Fruit fly (Drosophila melanogaster) whole organism, embryonic: ENCODE results near the gene Fmr1.

ENCODE experiments used
- Antp ChIP-seq: fragments of 200-800 bp; sonication (Bioruptor generic); optimal IDR thresholded peaks from 3 replicates; lab custom pipeline; 2016; ENCODE audit warnings: missing biosample characterization, missing genetic modification characterization
- B-H2 ChIP-seq: fragments of 200-800 bp; sonication (Bioruptor generic); optimal IDR thresholded peaks from 2 replicates; lab custom pipeline; 2018; ENCODE audit warnings: missing biosample characterization, mild to moderate bottlenecking, missing genetic modification characterization
- Bteb2 ChIP-seq: fragments of 200-800 bp; sonication (Bioruptor generic); optimal IDR thresholded peaks from 2 replicates; lab custom pipeline; 2016; ENCODE audit warnings: missing biosample characterization, missing genetic modification characterization
- CG12236 ChIP-seq: fragments of 200-800 bp; sonication (Bioruptor generic); optimal IDR thresholded peaks from 2 replicates; lab custom pipeline; 2016; ENCODE audit warnings: missing biosample characterization, missing genetic modification characterization
- CG13775 ChIP-seq: fragments of 200-800 bp; sonication (Bioruptor generic); optimal IDR thresholded peaks from 3 replicates; lab custom pipeline; 2017; ENCODE audit warnings: missing biosample characterization, mild to moderate bottlenecking, missing genetic modification characterization
- CG15269 ChIP-seq: fragments of 200-800 bp; sonication (Bioruptor generic); optimal IDR thresholded peaks from 2 replicates; lab custom pipeline; 2018; ENCODE audit warnings: missing biosample characterization, mild to moderate bottlenecking, missing genetic modification characterization, moderate library complexity
- CG15514 ChIP-seq: fragments of 200-800 bp; sonication (Bioruptor generic); optimal IDR thresholded peaks from 3 replicates; lab custom pipeline; 2017; ENCODE audit warnings: missing biosample characterization, missing genetic modification characterization, mild to moderate bottlenecking, moderate library complexity, missing genetic modification reagents
- CG1602 ChIP-seq: fragments of 200-800 bp; sonication (Bioruptor generic); optimal IDR thresholded peaks from 3 replicates; lab custom pipeline; 2016; ENCODE audit warnings: missing biosample characterization, missing genetic modification characterization
- CG17328 ChIP-seq: fragments of 200-800 bp; sonication (Bioruptor generic); IDR thresholded peaks from 2 replicates; pipeline ENCODE4 v1.3.6; 2022; ENCODE audit warnings: missing biosample characterization, missing genetic modification characterization
- CG18011 ChIP-seq: fragments of 200-800 bp; sonication (Bioruptor generic); optimal IDR thresholded peaks from 2 replicates; lab custom pipeline; 2017; ENCODE audit warnings: missing biosample characterization, missing genetic modification characterization, mild to moderate bottlenecking, moderate library complexity, missing genotype
- CG30403 ChIP-seq: fragments of 200-800 bp; sonication (Bioruptor generic); optimal IDR thresholded peaks from 3 replicates; lab custom pipeline; 2016; ENCODE audit warnings: missing biosample characterization, missing genetic modification characterization
- CG30431 ChIP-seq: fragments of 200-800 bp; sonication (Bioruptor generic); optimal IDR thresholded peaks from 2 replicates; lab custom pipeline; 2017; ENCODE audit warnings: missing biosample characterization, missing genetic modification characterization
- CG6683 ChIP-seq: fragments of 200-800 bp; sonication (Bioruptor generic); optimal IDR thresholded peaks from 2 replicates; lab custom pipeline; 2017; ENCODE audit warnings: missing biosample characterization, mild to moderate bottlenecking, missing genetic modification characterization, missing genetic modification reagents
- CG6689 ChIP-seq: fragments of 200-800 bp; sonication (Bioruptor generic); IDR thresholded peaks from 2 replicates; pipeline ENCODE4 v1.3.6; 2022; ENCODE audit warnings: missing biosample characterization, missing genetic modification characterization
- CG7357 ChIP-seq: fragments of 200-800 bp; sonication (Bioruptor generic); IDR thresholded peaks from 3 replicates; pipeline ENCODE4 v1.3.6; 2022; ENCODE audit warnings: missing biosample characterization, missing genetic modification characterization
- CG7372 ChIP-seq: fragments of 200-800 bp; sonication (Bioruptor generic); IDR thresholded peaks from 2 replicates; pipeline ENCODE4 v1.3.6; 2022; ENCODE audit warnings: missing biosample characterization, missing genetic modification characterization
- CG9437 ChIP-seq: fragments of 200-800 bp; sonication (Bioruptor generic); optimal IDR thresholded peaks from 2 replicates; lab custom pipeline; 2018; ENCODE audit warnings: missing biosample characterization, mild to moderate bottlenecking, missing genetic modification characterization
- CG9932 ChIP-seq: fragments of 200-800 bp; sonication (Bioruptor generic); IDR thresholded peaks from 2 replicates; pipeline ENCODE4 v1.3.6; 2022; ENCODE audit warnings: missing biosample characterization, missing genetic modification characterization
- Chrac-16 ChIP-seq: fragments of 200-800 bp; sonication (Bioruptor generic); optimal IDR thresholded peaks from 3 replicates; lab custom pipeline; 2016; ENCODE audit warnings: missing biosample characterization, missing genetic modification characterization
- Dbx ChIP-seq: fragments of 200-800 bp; sonication (Bioruptor generic); IDR thresholded peaks from 3 replicates; pipeline ENCODE4 v1.3.6; 2022; ENCODE audit warnings: missing biosample characterization, missing genetic modification characterization
- Dll ChIP-seq: fragments of 200-800 bp; sonication (Bioruptor generic); IDR thresholded peaks from 4 replicates; pipeline ENCODE4 v1.3.6; 2022; ENCODE audit warnings: missing biosample characterization, missing genetic modification characterization; ENCODE audit not compliant: partially characterized antibody
- E2f2 ChIP-seq: fragments of 200-800 bp; sonication (Bioruptor generic); IDR thresholded peaks from 2 replicates; pipeline ENCODE4 v1.3.6; 2022; ENCODE audit warnings: missing biosample characterization, missing genetic modification characterization
- GATAe ChIP-seq: fragments of 200-800 bp; sonication (Bioruptor generic); conservative IDR thresholded peaks from 2 replicates; pipeline ENCODE4 v1.3.6; 2022; ENCODE audit warnings: missing biosample characterization, missing genetic modification characterization
- Gug ChIP-seq: fragments of 200-800 bp; sonication (Bioruptor generic); IDR thresholded peaks from 4 replicates; pipeline ENCODE4 v1.3.6; 2022; ENCODE audit warnings: missing biosample characterization, missing genetic modification characterization
- HmgD ChIP-seq: fragments of 200-800 bp; sonication (Bioruptor generic); optimal IDR thresholded peaks from 3 replicates; lab custom pipeline; 2016; ENCODE audit warnings: missing biosample characterization, missing genetic modification characterization
- Hr3 ChIP-seq: fragments of 200-800 bp; sonication (Bioruptor generic); optimal IDR thresholded peaks from 3 replicates; lab custom pipeline; 2016; ENCODE audit warnings: missing biosample characterization, missing genetic modification characterization
- Hsf ChIP-seq: fragments of 200-800 bp; sonication (Bioruptor generic); optimal IDR thresholded peaks from 3 replicates; lab custom pipeline; 2016; ENCODE audit warnings: missing biosample characterization, missing genetic modification characterization
- Nf-YB ChIP-seq: fragments of 200-800 bp; sonication (Bioruptor generic); optimal IDR thresholded peaks from 3 replicates; lab custom pipeline; 2019; ENCODE audit warnings: missing biosample characterization, mild to moderate bottlenecking, missing genetic modification characterization, moderate library complexity
- Pdp1 ChIP-seq, 2 experiments: fragments of 200-800 bp; sonication (Bioruptor generic); optimal IDR thresholded peaks; 3 replicates each; lab custom pipeline; 2016; ENCODE audit warnings: missing biosample characterization in 2 of 2, missing genetic modification characterization in 2 of 2, mild to moderate bottlenecking in 1 of 2, moderate library complexity in 1 of 2
- Taf1 ChIP-seq: fragments of 200-800 bp; sonication (Bioruptor generic); IDR thresholded peaks from 2 replicates; pipeline ENCODE4 v1.3.6; 2022; ENCODE audit warnings: missing biosample characterization, missing genetic modification characterization
- Usf ChIP-seq: fragments of 200-800 bp; sonication (Bioruptor generic); optimal IDR thresholded peaks from 2 replicates; lab custom pipeline; 2017; ENCODE audit warnings: missing genotype, missing biosample characterization, missing genetic modification characterization
- Xrp1 ChIP-seq: fragments of 200-800 bp; sonication (Bioruptor generic); IDR thresholded peaks from 2 replicates; pipeline ENCODE4 v1.3.6; 2022; ENCODE audit warnings: missing biosample characterization, missing genetic modification characterization
- amos ChIP-seq: fragments of 200-800 bp; sonication (Bioruptor generic); IDR thresholded peaks from 2 replicates; pipeline ENCODE4 v1.3.6; 2022; ENCODE audit warnings: missing biosample characterization, missing genetic modification characterization; ENCODE audit not compliant: partially characterized antibody
- ase ChIP-seq: fragments of 200-800 bp; sonication (Bioruptor generic); IDR thresholded peaks from 3 replicates; pipeline ENCODE4 v1.3.6; 2022; ENCODE audit warnings: missing biosample characterization, missing genetic modification characterization
- disco-r ChIP-seq: fragments of 200-800 bp; sonication (Bioruptor generic); optimal IDR thresholded peaks from 2 replicates; lab custom pipeline; 2016; ENCODE audit warnings: missing biosample characterization, missing genetic modification characterization
- dmrt11E ChIP-seq: fragments of 200-800 bp; sonication (Bioruptor generic); optimal IDR thresholded peaks from 3 replicates; lab custom pipeline; 2018; ENCODE audit warnings: missing biosample characterization, mild to moderate bottlenecking, missing genetic modification characterization, moderate library complexity
- dpn ChIP-seq, 2 experiments: fragments of 200-800 bp; sonication (Bioruptor generic); optimal IDR thresholded peaks; 3 replicates each; lab custom pipeline; 2016; ENCODE audit warnings: missing biosample characterization in 2 of 2, missing genetic modification characterization in 2 of 2
- ftz-f1 ChIP-seq: fragments of 200-800 bp; sonication (Bioruptor generic); optimal IDR thresholded peaks from 2 replicates; lab custom pipeline; 2016; ENCODE audit warnings: missing biosample characterization, missing genetic modification characterization
- hkb ChIP-seq, 2 experiments: fragments of 200-800 bp in 1 of 2; fragments of >200 bp in 1 of 2; sonication (Bioruptor generic) in 1 of 2; IDR thresholded peaks in 1 of 2; optimal IDR thresholded peaks in 1 of 2; 2 replicates each; pipeline versions ENCODE4 v1.3.6 to Lab custom; 2017 to 2022; ENCODE audit warnings: missing biosample characterization in 1 of 2, missing genetic modification characterization in 1 of 2
- ind ChIP-seq: fragments of 200-800 bp; sonication (Bioruptor generic); optimal IDR thresholded peaks from 3 replicates; lab custom pipeline; 2016; ENCODE audit warnings: missing biosample characterization, missing genetic modification characterization
- kni ChIP-seq: fragments of 200-800 bp; sonication (Bioruptor generic); optimal IDR thresholded peaks from 3 replicates; lab custom pipeline; 2017; ENCODE audit warnings: mild to moderate bottlenecking, missing biosample characterization, missing genetic modification reagents, missing genetic modification characterization
- otp ChIP-seq: fragments of 200-800 bp; sonication (Bioruptor generic); IDR thresholded peaks from 3 replicates; pipeline ENCODE4, ENCODE4 v1.3.6; 2022; ENCODE audit warnings: missing biosample characterization, missing genetic modification characterization
- psq ChIP-seq: fragments of 200-800 bp; sonication (Bioruptor generic); optimal IDR thresholded peaks from 2 replicates; lab custom pipeline; 2017; ENCODE audit warnings: missing biosample characterization, missing genetic modification characterization
- pzg ChIP-seq: fragments of 200-800 bp; sonication (Bioruptor generic); optimal IDR thresholded peaks from 3 replicates; lab custom pipeline; 2018; ENCODE audit warnings: missing biosample characterization, mild to moderate bottlenecking, missing genetic modification characterization, moderate library complexity
- schlank ChIP-seq: fragments of 200-800 bp; sonication (Bioruptor generic); optimal IDR thresholded peaks from 2 replicates; lab custom pipeline; 2018; ENCODE audit warnings: missing biosample characterization, mild to moderate bottlenecking, missing genetic modification characterization
- sna ChIP-seq: fragments of 200-800 bp; sonication (Bioruptor generic); IDR thresholded peaks from 2 replicates; pipeline ENCODE4 v1.3.6; 2022; ENCODE audit warnings: missing biosample characterization, missing genetic modification characterization; ENCODE audit not compliant: partially characterized antibody
- sr ChIP-seq: fragments of 200-800 bp; sonication (Bioruptor generic); IDR thresholded peaks from 3 replicates; pipeline ENCODE4 v1.3.6; 2022; ENCODE audit warnings: missing biosample characterization, missing genetic modification characterization
- ssp ChIP-seq: fragments of 200-800 bp; sonication (Bioruptor generic); IDR thresholded peaks from 2 replicates; pipeline ENCODE4 v1.3.6; 2022; ENCODE audit warnings: missing biosample characterization, missing genetic modification characterization
- stwl ChIP-seq: fragments of 200-800 bp; sonication (Bioruptor generic); optimal IDR thresholded peaks from 3 replicates; lab custom pipeline; 2018; ENCODE audit warnings: missing biosample characterization, mild to moderate bottlenecking, missing genetic modification characterization, moderate library complexity
- zfh1 ChIP-seq: fragments of 200-800 bp; sonication (Bioruptor generic); IDR thresholded peaks from 3 replicates; pipeline ENCODE4 v1.3.6; 2022; ENCODE audit warnings: missing biosample characterization, missing genetic modification characterization
- zfh2 ChIP-seq: fragments of 200-800 bp; sonication (Bioruptor generic); optimal IDR thresholded peaks from 2 replicates; lab custom pipeline; 2016; ENCODE audit warnings: missing biosample characterization, missing genetic modification characterization

The Fmr1 gene

DNA sequence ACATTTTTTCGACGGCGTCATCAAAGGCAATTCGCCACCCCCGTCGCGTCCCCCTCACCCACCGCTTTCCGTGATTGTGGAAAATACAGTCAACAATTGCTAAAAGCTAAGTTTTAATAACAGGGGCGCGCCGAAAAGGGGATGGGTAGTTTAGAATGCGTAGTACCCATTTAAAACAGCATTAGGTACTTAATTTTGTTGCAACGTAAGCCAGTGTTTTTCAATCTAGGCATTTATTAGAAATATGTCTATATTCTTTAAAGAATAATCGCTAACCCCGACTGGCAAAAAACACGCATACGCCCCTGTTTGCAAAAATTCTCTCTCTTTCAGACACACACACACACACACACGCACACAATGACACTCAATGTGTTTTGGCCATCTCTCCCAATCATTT lies 25.0 kb downstream of the Fmr1 start (continued):
- TF ChIP-seq sr (GFP tag; lab: Robert Waterston, UW) (no peak), sna (no peak), CG30431 (no peak), CG7357 (GFP tag; lab: Robert Waterston, UW) (no peak), Xrp1 (GFP tag; lab: Robert Waterston, UW) (peak; percentile 19; the same call in 1 of the 2 replicates), CG30403 (GFP tag; lab: Kevin White, UChicago) (peak; percentile 49), Hr3 (no peak), zfh1 (GFP tag; lab: Robert Waterston, UW) (0 out of 3 replicates have a peak, but pooled peaks have one; percentile 50), CG15269 (tag; lab: Kevin White, UChicago) (peak; percentile 35), Gug (GFP tag; lab: Robert Waterston, UW) (peak; percentile 46; the same call in 2 of the 4 replicates), schlank (tag; lab: Kevin White, UChicago) (peak; percentile 68), disco-r (GFP tag; lab: Kevin White, UChicago) (no peak), HmgD (no peak), Antp (GFP tag; lab: Kevin White, UChicago) (peak; percentile 25), kni (GFP tag; lab: Kevin White, UChicago) (no peak), Usf (GFP tag; lab: Kevin White, UChicago) (peak; percentile 50), CG1602 (GFP tag; lab: Kevin White, UChicago) (no peak), ssp (GFP tag; lab: Robert Waterston, UW) (no peak), E2f2 (no peak), ftz-f1 (GFP tag; lab: Kevin White, UChicago) (no peak), CG9932 (GFP tag; lab: Robert Waterston, UW) (peak; percentile 86), zfh2 (GFP tag; lab: Kevin White, UChicago) (peak; percentile 83), Dll (GFP tag; lab: Robert Waterston, UW) (no peak), Chrac-16 (GFP tag; lab: Kevin White, UChicago) (no peak), B-H2 (GFP tag; lab: Kevin White, UChicago) (no peak), otp (GFP tag; lab: Robert Waterston, UW) (no peak), CG18011 (no peak), Taf1 (GFP tag; lab: Robert Waterston, UW) (peak; percentile 66), Pdp1 (GFP tag; optimal IDR thresholded peaks at IDR 0.05; lab: Kevin White, UChicago) (peak; percentile 8 to 27), psq (GFP tag; lab: Kevin White, UChicago) (no peak), CG17328 (no peak), Dbx (peak; percentile 81), Hsf (GFP tag; lab: Kevin White, UChicago) (peak; percentile 33), GATAe (GFP tag; lab: Robert Waterston, UW) (no peak), Bteb2 (GFP tag; lab: Kevin White, UChicago) (peak; percentile 26), CG6689 (no peak), CG13775 (GFP tag; lab: Kevin White, UChicago) (peak; percentile 49), dmrt11E (no peak), pzg (GFP tag; lab: Kevin White, UChicago) (no peak), ase (GFP tag; lab: Robert Waterston, UW) (no peak), CG15514 (peak; percentile 57), Nf-YB (GFP tag; lab: Kevin White, UChicago) (no peak), CG7372 (GFP tag; lab: Robert Waterston, UW) (no peak), dpn (GFP tag; optimal IDR thresholded peaks at IDR 0.05; lab: Kevin White, UChicago) (peak; percentile 31 to 53), stwl (tag; lab: Kevin White, UChicago) (no peak), amos (GFP tag; lab: Robert Waterston, UW) (no peak), hkb (optimal IDR thresholded peaks at IDR 0.05; lab: Kevin White, UChicago) (no peak), hkb (GFP tag; IDR thresholded peaks at IDR 0.05; lab: Robert Waterston, UW) (no peak), CG12236 (no peak), CG9437 (no peak), CG6683 (GFP tag; lab: Kevin White, UChicago) (no peak), ind (GFP tag; lab: Kevin White, UChicago) (peak; percentile 45)
